Fruit fly (Drosophila melanogaster) whole organism, embryonic: Measurements from ENCODE around the gene dlg1.

Source experiments
- CG10267 ChIP-seq: fragments of 200-800 bp; sonication (Bioruptor generic); optimal IDR thresholded peaks from 2 replicates; lab custom pipeline; 2018; ENCODE audit warnings: missing biosample characterization, mild to moderate bottlenecking, missing genetic modification characterization, moderate library complexity
- CG10543 ChIP-seq: fragments of 200-800 bp; sonication (Bioruptor generic); optimal IDR thresholded peaks from 3 replicates; lab custom pipeline; 2017; ENCODE audit warnings: missing biosample characterization, mild to moderate bottlenecking, missing genetic modification characterization, moderate library complexity
- CG11504 ChIP-seq: fragments of 200-800 bp; sonication (Bioruptor generic); optimal IDR thresholded peaks from 3 replicates; lab custom pipeline; 2019; ENCODE audit warnings: missing biosample characterization, mild to moderate bottlenecking, missing genetic modification characterization, moderate library complexity
- CG12236 ChIP-seq: fragments of 200-800 bp; sonication (Bioruptor generic); optimal IDR thresholded peaks from 2 replicates; lab custom pipeline; 2016; ENCODE audit warnings: missing biosample characterization, missing genetic modification characterization
- CG12391 ChIP-seq: fragments of 200-800 bp; sonication (Bioruptor generic); optimal IDR thresholded peaks from 3 replicates; lab custom pipeline; 2018; ENCODE audit warnings: missing biosample characterization, mild to moderate bottlenecking, missing genetic modification characterization, moderate library complexity
- CG12659 ChIP-seq: fragments of 200-800 bp; sonication (Bioruptor generic); optimal IDR thresholded peaks from 3 replicates; lab custom pipeline; 2017; ENCODE audit warnings: mild to moderate bottlenecking, missing biosample characterization, missing genetic modification reagents, missing genetic modification characterization
- CG13424 ChIP-seq: fragments of 200-800 bp; sonication (Bioruptor generic); optimal IDR thresholded peaks from 2 replicates; lab custom pipeline; 2019; ENCODE audit warnings: missing biosample characterization, mild to moderate bottlenecking, missing genetic modification characterization, moderate library complexity
- CG13624 ChIP-seq: fragments of 200-800 bp; sonication (Bioruptor generic); optimal IDR thresholded peaks from 2 replicates; lab custom pipeline; 2016; ENCODE audit warnings: missing biosample characterization, missing genetic modification characterization
- CG14014 ChIP-seq: fragments of 200-800 bp; sonication (Bioruptor generic); IDR thresholded peaks from 2 replicates; pipeline ENCODE4 v1.3.6; 2022; ENCODE audit warnings: missing biosample characterization, missing genetic modification characterization
- CG15269 ChIP-seq: fragments of 200-800 bp; sonication (Bioruptor generic); optimal IDR thresholded peaks from 2 replicates; lab custom pipeline; 2018; ENCODE audit warnings: missing biosample characterization, mild to moderate bottlenecking, missing genetic modification characterization, moderate library complexity
- CG15479 ChIP-seq: fragments of 200-800 bp; sonication (Bioruptor generic); optimal IDR thresholded peaks from 3 replicates; lab custom pipeline; 2019; ENCODE audit warnings: missing biosample characterization, mild to moderate bottlenecking, missing genetic modification characterization, moderate library complexity
- CG18262 ChIP-seq: fragments of 200-800 bp; optimal IDR thresholded peaks from 3 replicates; lab custom pipeline; 2019; ENCODE audit warnings: missing biosample characterization, mild to moderate bottlenecking, missing genetic modification characterization, moderate library complexity
- CG2678 ChIP-seq: fragments of 200-800 bp; sonication (Bioruptor generic); optimal IDR thresholded peaks from 3 replicates; lab custom pipeline; 2019; ENCODE audit warnings: missing biosample characterization, mild to moderate bottlenecking, missing genetic modification characterization, moderate library complexity
- CG6689 ChIP-seq: fragments of 200-800 bp; sonication (Bioruptor generic); IDR thresholded peaks from 2 replicates; pipeline ENCODE4 v1.3.6; 2022; ENCODE audit warnings: missing biosample characterization, missing genetic modification characterization
- CG6791 ChIP-seq: fragments of 200-800 bp; sonication (Bioruptor generic); IDR thresholded peaks from 3 replicates; pipeline ENCODE4 v1.3.6; 2022; ENCODE audit warnings: missing biosample characterization, missing genetic modification characterization; ENCODE audit not compliant: partially characterized antibody
- CG7372 ChIP-seq: fragments of 200-800 bp; sonication (Bioruptor generic); IDR thresholded peaks from 2 replicates; pipeline ENCODE4 v1.3.6; 2022; ENCODE audit warnings: missing biosample characterization, missing genetic modification characterization
- CG7839 ChIP-seq: fragments of 200-800 bp; sonication (Bioruptor generic); optimal IDR thresholded peaks from 3 replicates; lab custom pipeline; 2018; ENCODE audit warnings: missing biosample characterization, mild to moderate bottlenecking, missing genetic modification characterization, moderate library complexity
- CHES-1-like ChIP-seq: fragments of 200-800 bp; sonication (Bioruptor generic); optimal IDR thresholded peaks from 2 replicates; lab custom pipeline; 2016; ENCODE audit warnings: missing biosample characterization, missing genetic modification characterization
- CoRest ChIP-seq: fragments of 200-800 bp; sonication (Bioruptor generic); optimal IDR thresholded peaks from 3 replicates; lab custom pipeline; 2018; ENCODE audit warnings: missing biosample characterization, mild to moderate bottlenecking, missing genetic modification characterization, moderate library complexity
- D ChIP-seq, 2 experiments: fragments of 200-800 bp in 1 of 2; fragments of >200 bp in 1 of 2; sonication (Bioruptor generic) in 1 of 2; optimal IDR thresholded peaks; 2 replicates in 1 of 2; 3 replicates in 1 of 2; lab custom pipeline; 2017; ENCODE audit warnings: mild to moderate bottlenecking in 1 of 2, missing biosample characterization in 1 of 2, missing genetic modification characterization in 1 of 2, missing genetic modification reagents in 1 of 2
- Deaf1 ChIP-seq: fragments of 200-800 bp; optimal IDR thresholded peaks from 3 replicates; lab custom pipeline; 2019; ENCODE audit warnings: missing biosample characterization, mild to moderate bottlenecking, missing genetic modification characterization, moderate library complexity
- HLH3B ChIP-seq: fragments of 200-800 bp; sonication (Bioruptor generic); IDR thresholded peaks from 2 replicates; pipeline ENCODE4 v1.3.6; 2022; ENCODE audit warnings: missing biosample characterization, missing genetic modification characterization
- Hr39 ChIP-seq: fragments of >200 bp; optimal IDR thresholded peaks from 2 replicates; lab custom pipeline; 2017
- Hr51 ChIP-seq, 2 experiments: fragments of 200-800 bp; sonication (Bioruptor generic); optimal IDR thresholded peaks; 2 replicates in 1 of 2; 3 replicates in 1 of 2; lab custom pipeline; 2016 to 2018; ENCODE audit warnings: missing biosample characterization in 2 of 2, missing genetic modification characterization in 2 of 2, mild to moderate bottlenecking in 1 of 2, moderate library complexity in 1 of 2
- Max ChIP-seq: fragments of 200-800 bp; sonication (Bioruptor generic); optimal IDR thresholded peaks from 2 replicates; lab custom pipeline; 2016; ENCODE audit warnings: missing biosample characterization, mild to moderate bottlenecking, missing genetic modification characterization
- Med ChIP-seq: fragments of 200-800 bp; sonication (Bioruptor generic); peaks from one replicate; lab custom pipeline; 2016; ENCODE audit warnings: missing biosample characterization, missing genetic modification characterization, mild to moderate bottlenecking, inconsistent platforms, moderate library complexity
- Myb ChIP-seq: fragments of 200-800 bp; sonication (Bioruptor generic); optimal IDR thresholded peaks from 2 replicates; lab custom pipeline; 2016; ENCODE audit warnings: missing biosample characterization, missing genetic modification characterization
- NFAT ChIP-seq: fragments of 200-800 bp; sonication (Bioruptor generic); IDR thresholded peaks from 2 replicates; pipeline ENCODE4 v1.3.6; 2022; ENCODE audit warnings: missing biosample characterization, missing genetic modification characterization
- Rfx ChIP-seq: fragments of 200-800 bp; sonication (Bioruptor generic); IDR thresholded peaks from 2 replicates; pipeline ENCODE4 v1.3.6; 2022; ENCODE audit warnings: missing biosample characterization, missing genetic modification characterization
- Stat92E ChIP-seq, 3 experiments: fragments of >200 bp in 2 of 3; fragments of 200-800 bp in 1 of 3; sonication (Bioruptor generic) in 1 of 3; optimal IDR thresholded peaks; 2 replicates each; lab custom pipeline; 2017 to 2019; ENCODE audit warnings: missing biosample characterization in 3 of 3, missing genetic modification characterization in 3 of 3, mild to moderate bottlenecking in 1 of 3, moderate library complexity in 1 of 3
- TFAM ChIP-seq: fragments of 200-800 bp; sonication (Bioruptor generic); optimal IDR thresholded peaks from 2 replicates; lab custom pipeline; 2017; ENCODE audit warnings: missing biosample characterization, missing genetic modification characterization, inconsistent platforms
- az2 ChIP-seq: fragments of 200-800 bp; sonication (Bioruptor generic); optimal IDR thresholded peaks from 3 replicates; lab custom pipeline; 2016; ENCODE audit warnings: missing biosample characterization, missing genetic modification characterization
- chm ChIP-seq: fragments of 200-800 bp; sonication (Bioruptor generic); IDR thresholded peaks from 2 replicates; pipeline ENCODE4 v1.3.6; 2022; ENCODE audit warnings: missing biosample characterization, missing genetic modification characterization
- corto ChIP-seq: fragments of 200-800 bp; sonication (Bioruptor generic); optimal IDR thresholded peaks from 2 replicates; lab custom pipeline; 2016; ENCODE audit warnings: missing biosample characterization, mild to moderate bottlenecking, missing genetic modification characterization, moderate library complexity
- dan ChIP-seq: fragments of 200-800 bp; sonication (Bioruptor generic); IDR thresholded peaks from 2 replicates; pipeline ENCODE4 v1.3.6; 2022; ENCODE audit warnings: missing biosample characterization, missing genetic modification characterization
- ems ChIP-seq: fragments of 200-800 bp; sonication (Bioruptor generic); optimal IDR thresholded peaks from 3 replicates; lab custom pipeline; 2016; ENCODE audit warnings: missing biosample characterization, missing genetic modification characterization
- esg ChIP-seq: fragments of 200-800 bp; sonication (Bioruptor generic); conservative IDR thresholded peaks from 2 replicates; pipeline ENCODE4 v1.3.6; 2022; ENCODE audit warnings: missing biosample characterization, missing genetic modification characterization
- ftz-f1 ChIP-seq: fragments of 200-800 bp; sonication (Bioruptor generic); optimal IDR thresholded peaks from 2 replicates; lab custom pipeline; 2016; ENCODE audit warnings: missing biosample characterization, missing genetic modification characterization
- grau ChIP-seq: fragments of 200-800 bp; optimal IDR thresholded peaks from 3 replicates; lab custom pipeline; 2019; ENCODE audit warnings: missing biosample characterization, mild to moderate bottlenecking, missing genetic modification characterization, moderate library complexity
- insv ChIP-seq, 2 experiments: fragments of 200-800 bp; sonication (Bioruptor generic); optimal IDR thresholded peaks; 3 replicates each; lab custom pipeline; 2016 to 2018; ENCODE audit warnings: missing biosample characterization in 2 of 2, missing genetic modification characterization in 2 of 2
- knrl ChIP-seq: fragments of 200-800 bp; sonication (Bioruptor generic); IDR thresholded peaks from 3 replicates; pipeline ENCODE4 v1.3.6; 2022; ENCODE audit warnings: missing biosample characterization, missing genetic modification characterization; ENCODE audit not compliant: partially characterized antibody
- lmd ChIP-seq: fragments of 200-800 bp; sonication (Bioruptor generic); IDR thresholded peaks from 2 replicates; pipeline ENCODE4 v1.3.6; 2022; ENCODE audit warnings: missing biosample characterization, missing genetic modification characterization
- psq ChIP-seq: fragments of 200-800 bp; sonication (Bioruptor generic); optimal IDR thresholded peaks from 2 replicates; lab custom pipeline; 2017; ENCODE audit warnings: missing biosample characterization, missing genetic modification characterization
- rib ChIP-seq: fragments of 200-800 bp; sonication (Bioruptor generic); IDR thresholded peaks from 2 replicates; pipeline ENCODE4 v1.3.6; 2022; ENCODE audit warnings: missing biosample characterization, missing genetic modification characterization
- sd ChIP-seq: fragments of 200-800 bp; sonication (Bioruptor generic); optimal IDR thresholded peaks from 3 replicates; lab custom pipeline; 2018; ENCODE audit warnings: missing biosample characterization, mild to moderate bottlenecking, missing genetic modification characterization, moderate library complexity
- slbo ChIP-seq: fragments of 200-800 bp; sonication (Bioruptor generic); IDR thresholded peaks from 2 replicates; pipeline ENCODE4 v1.3.6; 2022; ENCODE audit warnings: missing biosample characterization, missing genetic modification characterization
- sob ChIP-seq: fragments of 200-800 bp; sonication (Bioruptor generic); IDR thresholded peaks from 2 replicates; pipeline ENCODE4 v1.3.6; 2022; ENCODE audit warnings: missing biosample characterization, missing genetic modification characterization

The dlg1 gene

dm6 chrX:11372764-11373712, 3.6 kb downstream of the dlg1 start (continued):
- TF ChIP-seq CG12236, result no peak
- peak; percentile 40; the same call in 1 of the 2 replicates for TF ChIP-seq lmd (GFP tag; lab: Robert Waterston, UW)
- peak; percentile 30; the same call in 1 of the 2 replicates for TF ChIP-seq esg (GFP tag; lab: Robert Waterston, UW)
- TF ChIP-seq CG18262, result no peak
- TF ChIP-seq CG10543, result peak; percentile 21
- TF ChIP-seq CoRest (tag; lab: Kevin White, UChicago), result no peak
- TF ChIP-seq HLH3B (GFP tag; lab: Robert Waterston, UW), result 0 out of 2 replicates have a peak, but pooled peaks have one; percentile 13
- TF ChIP-seq ems, result no peak
- TF ChIP-seq D (optimal IDR thresholded peaks at IDR 0.05; lab: Kevin White, UChicago), result no peak
- no peak for TF ChIP-seq D (GFP tag; optimal IDR thresholded peaks at IDR 0.05; lab: Kevin White, UChicago)
- peak; percentile 3 for TF ChIP-seq CG2678 (tag; lab: Kevin White, UChicago)
- no peak for TF ChIP-seq insv (GFP tag; optimal IDR thresholded peaks at IDR 0.05; lab: Kevin White, UChicago)
- TF ChIP-seq CG14014 (GFP tag; lab: Robert Waterston, UW), result no peak
- no peak for TF ChIP-seq corto
- TF ChIP-seq CG6791, result 0 out of 3 replicates have a peak, but pooled peaks have one; percentile 22
- TF ChIP-seq Stat92E (GFP tag; optimal IDR thresholded peaks at IDR 0.05; lab: Kevin White, UChicago), result no peak
- peak; percentile 21 for TF ChIP-seq CG7839 (tag; lab: Kevin White, UChicago)
- no peak for TF ChIP-seq CG12659
- TF ChIP-seq az2 (GFP tag; lab: Kevin White, UChicago), result no peak
- no peak for TF ChIP-seq knrl (GFP tag; lab: Robert Waterston, UW)
- no peak for TF ChIP-seq ftz-f1 (GFP tag; lab: Kevin White, UChicago)
- TF ChIP-seq grau (tag; lab: Kevin White, UChicago), result peak; percentile 60
- TF ChIP-seq TFAM (GFP tag; lab: Kevin White, UChicago), result no peak
- TF ChIP-seq CG13424, result peak; percentile 10
- TF ChIP-seq slbo (GFP tag; lab: Robert Waterston, UW), result peak; percentile 29; the same call in 1 of the 2 replicates
- TF ChIP-seq Med (GFP tag; lab: Kevin White, UChicago), result peak; percentile 32
- TF ChIP-seq chm (GFP tag; lab: Robert Waterston, UW), result 0 out of 2 replicates have a peak, but pooled peaks have one; percentile 25
- peak in 1 of 2 experiments; percentile 18 for TF ChIP-seq Hr51 (GFP tag; optimal IDR thresholded peaks at IDR 0.05; lab: Kevin White, UChicago)
- TF ChIP-seq rib, result no peak
- TF ChIP-seq CHES-1-like (GFP tag; lab: Kevin White, UChicago), result no peak
- 0 out of 2 replicates have a peak, but pooled peaks have one; percentile 6 for TF ChIP-seq sob
- no peak for TF ChIP-seq CG15479 (GFP tag; lab: Kevin White, UChicago)
- peak; percentile 27 for TF ChIP-seq CG11504
- no peak for TF ChIP-seq CG12391 (tag; lab: Kevin White, UChicago)
- TF ChIP-seq CG7372 (GFP tag; lab: Robert Waterston, UW), result 0 out of 2 replicates have a peak, but pooled peaks have one; percentile 23
- TF ChIP-seq Deaf1 (tag; lab: Kevin White, UChicago), result peak; percentile 4
- TF ChIP-seq CG6689 (GFP tag; lab: Robert Waterston, UW), result peak; percentile 11; the same call in 1 of the 2 replicates
- TF ChIP-seq Rfx (GFP tag; lab: Robert Waterston, UW), result peak; percentile 31
- TF ChIP-seq dan (GFP tag; lab: Robert Waterston, UW), result no peak
- no peak for TF ChIP-seq psq
- no peak for TF ChIP-seq Hr39 (lab: Kevin White, UChicago)
- no peak for TF ChIP-seq Myb (GFP tag; lab: Kevin White, UChicago)
- peak; percentile 6 for TF ChIP-seq sd (tag; lab: Kevin White, UChicago)
- TF ChIP-seq CG10267, result no peak
- no peak for TF ChIP-seq NFAT (GFP tag; lab: Robert Waterston, UW)
- TF ChIP-seq CG15269 (tag; lab: Kevin White, UChicago), result peak; percentile 2
- no peak for TF ChIP-seq CG13624 (GFP tag; lab: Kevin White, UChicago)
- TF ChIP-seq Max (GFP tag; lab: Kevin White, UChicago), result no peak
